Fruit fly (Drosophila melanogaster) whole organism, embryonic: ENCODE measurements around the gene Usp8.

Experiments
- ATbp ChIP-seq: fragments of 200-800 bp; sonication (Bioruptor generic); optimal IDR thresholded peaks from 2 replicates; lab custom pipeline; 2017; ENCODE audit warnings: missing biosample characterization, mild to moderate bottlenecking, missing genetic modification characterization, missing genetic modification reagents
- CG10321 ChIP-seq: fragments of 200-800 bp; sonication (Bioruptor generic); IDR thresholded peaks from 2 replicates; pipeline ENCODE4 v1.3.6; 2022; ENCODE audit warnings: missing biosample characterization, missing genetic modification characterization
- CG10366 ChIP-seq: fragments of 200-800 bp; sonication (Bioruptor generic); IDR thresholded peaks from 2 replicates; pipeline ENCODE4 v1.3.6; 2022; ENCODE audit warnings: missing biosample characterization, missing genetic modification characterization
- CG11093 ChIP-seq: fragments of 200-800 bp; sonication (Bioruptor generic); IDR thresholded peaks from 3 replicates; pipeline ENCODE4 v1.3.6; 2022; ENCODE audit warnings: missing biosample characterization, missing genetic modification characterization
- CG11247 ChIP-seq: fragments of 200-800 bp; sonication (Bioruptor generic); IDR thresholded peaks from 2 replicates; pipeline ENCODE4 v1.3.6; 2022; ENCODE audit warnings: missing biosample characterization, missing genetic modification characterization
- CG11398 ChIP-seq: fragments of 200-800 bp; sonication (Bioruptor generic); optimal IDR thresholded peaks from 2 replicates; lab custom pipeline; 2016; ENCODE audit warnings: missing biosample characterization, missing genetic modification characterization
- CG11695 ChIP-seq: fragments of 200-800 bp; sonication (Bioruptor generic); IDR thresholded peaks from 3 replicates; pipeline ENCODE4 v1.3.6; 2022; ENCODE audit warnings: missing biosample characterization, missing genetic modification characterization
- CG12219 ChIP-seq: fragments of 200-800 bp; sonication (Bioruptor generic); optimal IDR thresholded peaks from 3 replicates; lab custom pipeline; 2018; ENCODE audit warnings: missing biosample characterization, mild to moderate bottlenecking, missing genetic modification characterization
- CG15479 ChIP-seq: fragments of 200-800 bp; sonication (Bioruptor generic); optimal IDR thresholded peaks from 3 replicates; lab custom pipeline; 2019; ENCODE audit warnings: missing biosample characterization, mild to moderate bottlenecking, missing genetic modification characterization, moderate library complexity
- CG17568 ChIP-seq: fragments of 200-800 bp; sonication (Bioruptor generic); optimal IDR thresholded peaks from 2 replicates; lab custom pipeline; 2018; ENCODE audit warnings: missing biosample characterization, mild to moderate bottlenecking, missing genetic modification characterization, moderate library complexity
- CG1832 ChIP-seq: fragments of 200-800 bp; sonication (Bioruptor generic); optimal IDR thresholded peaks from 2 replicates; lab custom pipeline; 2017; ENCODE audit warnings: missing biosample characterization, mild to moderate bottlenecking, missing genetic modification characterization, inconsistent platforms
- CG18764 ChIP-seq: fragments of 200-800 bp; sonication (Bioruptor generic); optimal IDR thresholded peaks from 3 replicates; lab custom pipeline; 2016; ENCODE audit warnings: missing biosample characterization, missing genetic modification characterization
- CG2202 ChIP-seq: fragments of 200-800 bp; sonication (Bioruptor generic); optimal IDR thresholded peaks from 2 replicates; lab custom pipeline; 2018; ENCODE audit warnings: missing biosample characterization, mild to moderate bottlenecking, missing genetic modification characterization
- CG2889 ChIP-seq: fragments of 200-800 bp; sonication (Bioruptor generic); IDR thresholded peaks from 3 replicates; pipeline ENCODE4 v1.3.6; 2022; ENCODE audit warnings: missing biosample characterization, missing genetic modification characterization
- CG31224 ChIP-seq: fragments of 200-800 bp; sonication (Bioruptor generic); IDR thresholded peaks from 2 replicates; pipeline ENCODE4 v1.3.6; 2022; ENCODE audit warnings: missing biosample characterization, missing genetic modification characterization
- CG43689 ChIP-seq: fragments of 200-800 bp; sonication (Bioruptor generic); IDR thresholded peaks from 2 replicates; pipeline ENCODE4 v1.3.6; 2022; ENCODE audit warnings: missing biosample characterization, missing genetic modification characterization
- CG5245 ChIP-seq: fragments of 200-800 bp; sonication (Bioruptor generic); optimal IDR thresholded peaks from 3 replicates; lab custom pipeline; 2016; ENCODE audit warnings: missing biosample characterization, missing genetic modification characterization
- CG6765 ChIP-seq: fragments of 200-800 bp; sonication (Bioruptor generic); optimal IDR thresholded peaks from 3 replicates; lab custom pipeline; 2017; ENCODE audit warnings: missing biosample characterization, mild to moderate bottlenecking, missing genetic modification characterization
- CG7556 ChIP-seq: fragments of 200-800 bp; sonication (Bioruptor generic); optimal IDR thresholded peaks from 2 replicates; lab custom pipeline; 2017; ENCODE audit warnings: missing biosample characterization, mild to moderate bottlenecking, missing genetic modification characterization
- CkIIα-i1 ChIP-seq: fragments of 200-800 bp; sonication (Bioruptor generic); IDR thresholded peaks from 2 replicates; pipeline ENCODE4 v1.3.6; 2022; ENCODE audit warnings: missing biosample characterization, missing genetic modification characterization
- Dip2 ChIP-seq: fragments of 200-800 bp; sonication (Bioruptor generic); IDR thresholded peaks from 2 replicates; pipeline ENCODE4 v1.3.6; 2022; ENCODE audit warnings: missing biosample characterization, missing genetic modification characterization
- HLH3B ChIP-seq: fragments of 200-800 bp; sonication (Bioruptor generic); IDR thresholded peaks from 2 replicates; pipeline ENCODE4 v1.3.6; 2022; ENCODE audit warnings: missing biosample characterization, missing genetic modification characterization
- Hr78 ChIP-seq, 2 experiments: fragments of 200-800 bp in 1 of 2; fragments of >200 bp in 1 of 2; sonication (Bioruptor generic) in 1 of 2; optimal IDR thresholded peaks; 2 replicates each; lab custom pipeline; 2017 to 2019; ENCODE audit warnings: missing biosample characterization in 2 of 2, missing genetic modification characterization in 2 of 2, mild to moderate bottlenecking in 1 of 2, moderate library complexity in 1 of 2
- MBD-R2 ChIP-seq: fragments of 200-800 bp; sonication (Bioruptor generic); IDR thresholded peaks from 2 replicates; pipeline ENCODE4 v1.3.6; 2022; ENCODE audit warnings: missing biosample characterization, missing genetic modification characterization
- NK7.1 ChIP-seq: fragments of 200-800 bp; sonication (Bioruptor generic); optimal IDR thresholded peaks from 3 replicates; lab custom pipeline; 2016; ENCODE audit warnings: missing biosample characterization, missing genetic modification characterization
- Ptx1 ChIP-seq: fragments of 200-800 bp; sonication (Bioruptor generic); IDR thresholded peaks from 2 replicates; pipeline ENCODE4 v1.3.6; 2022; ENCODE audit warnings: missing biosample characterization, missing genetic modification characterization
- Rfx ChIP-seq: fragments of 200-800 bp; sonication (Bioruptor generic); IDR thresholded peaks from 2 replicates; pipeline ENCODE4 v1.3.6; 2022; ENCODE audit warnings: missing biosample characterization, missing genetic modification characterization
- Rx ChIP-seq: fragments of 200-800 bp; sonication (Bioruptor generic); IDR thresholded peaks from 2 replicates; pipeline ENCODE4 v1.3.6; 2022; ENCODE audit warnings: missing biosample characterization, missing genetic modification characterization
- Scr ChIP-seq: fragments of 200-800 bp; sonication (Bioruptor generic); IDR thresholded peaks from 2 replicates; pipeline ENCODE4 v1.3.6; 2022; ENCODE audit warnings: missing biosample characterization, missing genetic modification characterization; ENCODE audit not compliant: partially characterized antibody
- Side ChIP-seq: fragments of 200-800 bp; sonication (Bioruptor generic); optimal IDR thresholded peaks from 2 replicates; lab custom pipeline; 2016; ENCODE audit warnings: missing biosample characterization, missing genetic modification characterization
- Six4 ChIP-seq: fragments of 200-800 bp; sonication (Bioruptor generic); optimal IDR thresholded peaks from 2 replicates; lab custom pipeline; 2016; ENCODE audit warnings: missing biosample characterization, missing genetic modification characterization
- Spps ChIP-seq: fragments of 200-800 bp; sonication (Bioruptor generic); optimal IDR thresholded peaks from 2 replicates; lab custom pipeline; 2018; ENCODE audit warnings: missing biosample characterization, mild to moderate bottlenecking, missing genetic modification characterization
- bigmax ChIP-seq: fragments of 200-800 bp; sonication (Bioruptor generic); optimal IDR thresholded peaks from 2 replicates; lab custom pipeline; 2018; ENCODE audit warnings: missing biosample characterization, mild to moderate bottlenecking, missing genetic modification characterization
- cg ChIP-seq: fragments of 200-800 bp; sonication (Bioruptor generic); optimal IDR thresholded peaks from 3 replicates; lab custom pipeline; 2019; ENCODE audit warnings: missing biosample characterization, mild to moderate bottlenecking, missing genetic modification characterization, moderate library complexity
- eyg ChIP-seq: fragments of 200-800 bp; sonication (Bioruptor generic); optimal IDR thresholded peaks from 3 replicates; lab custom pipeline; 2016; ENCODE audit warnings: missing biosample characterization, missing genetic modification characterization
- gcm2 ChIP-seq: fragments of 200-800 bp; sonication (Bioruptor generic); optimal IDR thresholded peaks from 2 replicates; lab custom pipeline; 2016; ENCODE audit warnings: missing biosample characterization, missing genetic modification characterization
- gfzf ChIP-seq: fragments of 200-800 bp; sonication (Bioruptor generic); optimal IDR thresholded peaks from 2 replicates; lab custom pipeline; 2016; ENCODE audit warnings: missing biosample characterization, mild to moderate bottlenecking, missing genetic modification characterization, moderate library complexity
- gro ChIP-seq: fragments of 200-800 bp; sonication (Bioruptor generic); optimal IDR thresholded peaks from 2 replicates; lab custom pipeline; 2016; ENCODE audit warnings: missing biosample characterization, missing genetic modification characterization
- klu ChIP-seq: fragments of 200-800 bp; sonication (Bioruptor generic); IDR thresholded peaks from 2 replicates; pipeline ENCODE4 v1.3.6; 2022; ENCODE audit warnings: missing biosample characterization, missing genetic modification characterization
- knrl ChIP-seq: fragments of 200-800 bp; sonication (Bioruptor generic); IDR thresholded peaks from 3 replicates; pipeline ENCODE4 v1.3.6; 2022; ENCODE audit warnings: missing biosample characterization, missing genetic modification characterization; ENCODE audit not compliant: partially characterized antibody
- maf-S ChIP-seq: fragments of 200-800 bp; sonication (Bioruptor generic); optimal IDR thresholded peaks from 2 replicates; lab custom pipeline; 2016; ENCODE audit warnings: missing biosample characterization, missing genetic modification characterization
- nerfin-1 ChIP-seq: fragments of 200-800 bp; sonication (Bioruptor generic); optimal IDR thresholded peaks from 3 replicates; lab custom pipeline; 2019; ENCODE audit warnings: missing biosample characterization, mild to moderate bottlenecking, missing genetic modification characterization, moderate library complexity
- odd ChIP-seq: fragments of 200-800 bp; sonication (Bioruptor generic); optimal IDR thresholded peaks from 2 replicates; lab custom pipeline; 2017; ENCODE audit warnings: missing biosample characterization, mild to moderate bottlenecking, missing genetic modification characterization
- pros ChIP-seq: fragments of 200-800 bp; sonication (Bioruptor generic); optimal IDR thresholded peaks from 3 replicates; lab custom pipeline; 2019; ENCODE audit warnings: missing biosample characterization, mild to moderate bottlenecking, missing genetic modification characterization, moderate library complexity
- pzg ChIP-seq: fragments of 200-800 bp; sonication (Bioruptor generic); optimal IDR thresholded peaks from 3 replicates; lab custom pipeline; 2018; ENCODE audit warnings: missing biosample characterization, mild to moderate bottlenecking, missing genetic modification characterization, moderate library complexity
- ro ChIP-seq: fragments of 200-800 bp; sonication (Bioruptor generic); IDR thresholded peaks from 2 replicates; pipeline ENCODE4 v1.3.6; 2022; ENCODE audit warnings: missing biosample characterization, missing genetic modification characterization
- tap ChIP-seq: fragments of 200-800 bp; optimal IDR thresholded peaks from 3 replicates; lab custom pipeline; 2019; ENCODE audit warnings: missing biosample characterization, mild to moderate bottlenecking, missing genetic modification characterization, moderate library complexity
- tna ChIP-seq: fragments of 200-800 bp; sonication (Bioruptor generic); IDR thresholded peaks from 2 replicates; pipeline ENCODE4 v1.3.6; 2022; ENCODE audit warnings: missing biosample characterization, missing genetic modification characterization; ENCODE audit not compliant: partially characterized antibody
- tup ChIP-seq: fragments of 200-800 bp; sonication (Bioruptor generic); optimal IDR thresholded peaks from 2 replicates; lab custom pipeline; 2016; ENCODE audit warnings: missing biosample characterization, mild to moderate bottlenecking, missing genetic modification characterization, moderate library complexity
- wor ChIP-seq: fragments of 200-800 bp; sonication (Bioruptor generic); IDR thresholded peaks from 2 replicates; pipeline ENCODE4 v1.3.6; 2022; ENCODE audit warnings: missing biosample characterization, missing genetic modification characterization
- zen ChIP-seq: fragments of 200-800 bp; sonication (Bioruptor generic); optimal IDR thresholded peaks from 3 replicates; lab custom pipeline; 2018; ENCODE audit warnings: missing biosample characterization, mild to moderate bottlenecking, missing genetic modification characterization, moderate library complexity
- zfh2 ChIP-seq: fragments of 200-800 bp; sonication (Bioruptor generic); optimal IDR thresholded peaks from 2 replicates; lab custom pipeline; 2016; ENCODE audit warnings: missing biosample characterization, missing genetic modification characterization

The Usp8 gene

DNA sequence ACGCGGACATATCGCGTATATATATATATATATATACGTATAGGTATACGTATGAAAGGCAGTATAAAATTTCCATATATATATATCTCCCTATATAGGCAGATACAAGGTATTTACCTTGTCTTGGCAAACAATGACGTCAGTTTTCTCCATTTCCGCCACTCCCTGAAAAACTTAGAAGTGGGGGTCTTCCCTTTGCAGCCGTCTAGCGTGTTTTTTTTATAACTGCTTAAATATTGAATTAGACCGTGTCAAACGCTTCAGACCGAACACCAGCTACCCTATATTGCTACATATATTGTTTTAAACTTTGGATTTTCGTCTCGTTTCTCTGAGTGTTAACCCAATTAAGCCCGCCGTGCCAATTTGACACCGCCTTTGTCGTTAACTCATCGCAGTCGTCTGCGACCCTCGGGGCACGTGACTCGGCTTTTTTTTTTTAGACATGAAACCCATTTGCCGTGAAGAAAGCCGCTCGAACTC, 42.6 kb downstream of the Usp8 start (continued):
- 0 out of 3 replicates have a peak, but pooled peaks have one; percentile 35 for TF ChIP-seq CG11695 (GFP tag; lab: Robert Waterston, UW)
- TF ChIP-seq HLH3B (GFP tag; lab: Robert Waterston, UW): peak; percentile 55; the same call in 1 of the 2 replicates
- no peak for TF ChIP-seq Hr78 (GFP tag; optimal IDR thresholded peaks at IDR 0.05; lab: Kevin White, UChicago)
- no peak for TF ChIP-seq Six4 (GFP tag; lab: Kevin White, UChicago)
- no peak for TF ChIP-seq CG43689 (GFP tag; lab: Robert Waterston, UW)
- no peak for TF ChIP-seq knrl (GFP tag; lab: Robert Waterston, UW)
- peak; percentile 59 for TF ChIP-seq CG6765 (GFP tag; lab: Kevin White, UChicago)
- peak; percentile 35 for TF ChIP-seq ATbp (GFP tag; lab: Kevin White, UChicago)
- TF ChIP-seq CkIIα-i1 (GFP tag; lab: Robert Waterston, UW): no peak
- TF ChIP-seq Spps (tag; lab: Kevin White, UChicago): no peak
- no peak for TF ChIP-seq CG11247
- no peak for TF ChIP-seq CG31224
- TF ChIP-seq CG10321 (GFP tag; lab: Robert Waterston, UW): no peak
- TF ChIP-seq zen (tag; lab: Kevin White, UChicago): no peak
- TF ChIP-seq gcm2: no peak
- TF ChIP-seq Ptx1 (GFP tag; lab: Robert Waterston, UW): 0 out of 2 replicates have a peak, but pooled peaks have one; percentile 27
- TF ChIP-seq tna (GFP tag; lab: Robert Waterston, UW): no peak
- no peak for TF ChIP-seq CG18764 (GFP tag; lab: Kevin White, UChicago)
- peak; percentile 9 for TF ChIP-seq Side
- peak; percentile 60 for TF ChIP-seq Rfx (GFP tag; lab: Robert Waterston, UW)
- no peak for TF ChIP-seq pros (GFP tag; lab: Kevin White, UChicago)
- no peak for TF ChIP-seq bigmax (GFP tag; lab: Kevin White, UChicago)
- no peak for TF ChIP-seq maf-S (GFP tag; lab: Kevin White, UChicago)
- no peak for TF ChIP-seq NK7.1 (GFP tag; lab: Kevin White, UChicago)
- no peak for TF ChIP-seq CG15479 (GFP tag; lab: Kevin White, UChicago)
- TF ChIP-seq CG12219 (GFP tag; lab: Kevin White, UChicago): no peak
- no peak for TF ChIP-seq gro (GFP tag; lab: Kevin White, UChicago)
- TF ChIP-seq Dip2 (GFP tag; lab: Robert Waterston, UW): no peak
- TF ChIP-seq CG1832 (GFP tag; lab: Kevin White, UChicago): no peak
- no peak for TF ChIP-seq tap (tag; lab: Kevin White, UChicago)
- no peak for TF ChIP-seq nerfin-1 (tag; lab: Kevin White, UChicago)
- no peak for TF ChIP-seq zfh2 (GFP tag; lab: Kevin White, UChicago)
- no peak; the same call in 1 of the 2 replicates for TF ChIP-seq CG10366 (GFP tag; lab: Robert Waterston, UW)
- TF ChIP-seq CG11398: no peak
- TF ChIP-seq Scr (GFP tag; lab: Robert Waterston, UW): no peak
- no peak for TF ChIP-seq gfzf (GFP tag; lab: Kevin White, UChicago)
- no peak for TF ChIP-seq pzg (GFP tag; lab: Kevin White, UChicago)
- TF ChIP-seq MBD-R2 (GFP tag; lab: Robert Waterston, UW): no peak
- TF ChIP-seq odd: peak; percentile 5
- TF ChIP-seq tup (GFP tag; lab: Kevin White, UChicago): no peak
- no peak for TF ChIP-seq wor (GFP tag; lab: Robert Waterston, UW)
- TF ChIP-seq CG11093 (GFP tag; lab: Robert Waterston, UW): no peak
- TF ChIP-seq CG7556 (GFP tag; lab: Kevin White, UChicago): no peak
- TF ChIP-seq Rx (GFP tag; lab: Robert Waterston, UW): no peak
- no peak for TF ChIP-seq ro
- no peak for TF ChIP-seq CG2889 (GFP tag; lab: Robert Waterston, UW)
- no peak for TF ChIP-seq klu (GFP tag; lab: Robert Waterston, UW)
- no peak for TF ChIP-seq CG2202 (tag; lab: Kevin White, UChicago)
- no peak for TF ChIP-seq CG5245 (GFP tag; lab: Kevin White, UChicago)
- no peak for TF ChIP-seq cg (GFP tag; lab: Kevin White, UChicago)
- TF ChIP-seq eyg (GFP tag; lab: Kevin White, UChicago): no peak
- TF ChIP-seq CG17568 (GFP tag; lab: Kevin White, UChicago): peak; percentile 34
